Worm (Caenorhabditis elegans) whole organism, young adult: ENCODE measurements around the gene ergi-1.

Source experiments
- B0261.1 ChIP-seq: sonication (generic microtip); optimal IDR thresholded peaks from 2 replicates; lab custom pipeline; 2016; ENCODE audit warnings: mild to moderate bottlenecking, missing genetic modification characterization, moderate library complexity, missing compliant biosample characterization
- F22D6.2 ChIP-seq: sonication (generic microtip); optimal IDR thresholded peaks from 2 replicates; lab custom pipeline; 2016; ENCODE audit warnings: mild to moderate bottlenecking, missing genetic modification characterization, missing compliant biosample characterization
- F37B4.10 ChIP-seq: fragments of 200-800 bp; sonication (Bioruptor generic); IDR thresholded peaks from 2 replicates; pipeline ENCODE4 v1.3.6; 2022; ENCODE audit warnings: missing genetic modification characterization, missing compliant biosample characterization
- K11D2.4 ChIP-seq: fragments of 200-800 bp; sonication (Bioruptor generic); IDR thresholded peaks from 2 replicates; pipeline ENCODE4 v1.3.6; 2022; ENCODE audit warnings: missing genetic modification reagents, missing genetic modification characterization, missing compliant biosample characterization
- K12H6.12 ChIP-seq: fragments of 200-800 bp; sonication (Bioruptor generic); optimal IDR thresholded peaks from 2 replicates; lab custom pipeline; 2018; ENCODE audit warnings: mild to moderate bottlenecking, missing genetic modification characterization, missing compliant biosample characterization
- Y53F4B.3 ChIP-seq: fragments of 200-800 bp; sonication (Bioruptor generic); IDR thresholded peaks from 2 replicates; pipeline ENCODE4 v1.3.6; 2022; ENCODE audit warnings: missing genetic modification reagents, missing genetic modification characterization, missing compliant biosample characterization
- Y79H2A.3 ChIP-seq: fragments of 200-800 bp; sonication (Bioruptor generic); conservative IDR thresholded peaks from 2 replicates; pipeline ENCODE4 v1.3.6; 2022; ENCODE audit warnings: missing genetic modification reagents, missing genetic modification characterization, missing compliant biosample characterization
- akir-1 ChIP-seq: fragments of 200-800 bp; sonication (Bioruptor generic); optimal IDR thresholded peaks from 2 replicates; lab custom pipeline; 2018; ENCODE audit warnings: mild to moderate bottlenecking, missing genetic modification characterization, moderate library complexity, missing compliant biosample characterization
- aptf-2 ChIP-seq: fragments of 200-800 bp; sonication (Bioruptor generic); conservative IDR thresholded peaks from 2 replicates; pipeline ENCODE4 v1.3.6; 2022; ENCODE audit warnings: missing genetic modification reagents, missing genetic modification characterization, missing compliant biosample characterization
- aptf-3 ChIP-seq: fragments of 200-800 bp; sonication (Bioruptor generic); IDR thresholded peaks from 2 replicates; pipeline ENCODE4 v1.3.6; 2022; ENCODE audit warnings: missing genetic modification characterization, missing compliant biosample characterization
- atf-7 ChIP-seq: sonication (generic microtip); optimal IDR thresholded peaks from 2 replicates; lab custom pipeline; 2017; ENCODE audit warnings: mild to moderate bottlenecking, missing genetic modification characterization, missing compliant biosample characterization
- athp-1 ChIP-seq: sonication (generic microtip); optimal IDR thresholded peaks from 2 replicates; lab custom pipeline; 2017; ENCODE audit warnings: mild to moderate bottlenecking, missing genetic modification characterization, missing compliant biosample characterization
- attf-3 ChIP-seq: fragments of 200-800 bp; sonication (Bioruptor generic); conservative IDR thresholded peaks from 2 replicates; pipeline ENCODE4 v1.3.6; 2022; ENCODE audit warnings: missing genetic modification reagents, missing genetic modification characterization, missing compliant biosample characterization
- bed-1 ChIP-seq: fragments of 200-800 bp; sonication (Bioruptor generic); IDR thresholded peaks from 2 replicates; pipeline ENCODE4 v1.3.6; 2022; ENCODE audit warnings: missing genetic modification reagents, missing genetic modification characterization, missing compliant biosample characterization
- cebp-1 ChIP-seq, 2 experiments: fragments of 200-800 bp in 1 of 2; sonication (Bioruptor generic) in 1 of 2; sonication (generic microtip) in 1 of 2; IDR thresholded peaks in 1 of 2; optimal IDR thresholded peaks in 1 of 2; 2 replicates each; pipeline versions ENCODE4 v1.3.6 to Lab custom; 2017 to 2022; ENCODE audit warnings: missing compliant biosample characterization in 2 of 2, missing genetic modification characterization in 2 of 2, mild to moderate bottlenecking in 1 of 2, missing genetic modification reagents in 1 of 2, moderate library complexity in 1 of 2
- ceh-40 ChIP-seq: fragments of 200-800 bp; sonication (Bioruptor generic); IDR thresholded peaks from 2 replicates; pipeline ENCODE4 v1.3.6; 2022; ENCODE audit warnings: missing genetic modification characterization, missing compliant biosample characterization
- ceh-91 ChIP-seq: fragments of 200-800 bp; sonication (Bioruptor generic); IDR thresholded peaks from 2 replicates; pipeline ENCODE4 v1.3.6; 2022; ENCODE audit warnings: missing genetic modification reagents, missing genetic modification characterization, missing compliant biosample characterization
- chd-7 ChIP-seq: sonication (generic microtip); optimal IDR thresholded peaks from 2 replicates; lab custom pipeline; 2016; ENCODE audit warnings: mild to moderate bottlenecking, missing genetic modification characterization, moderate library complexity, missing compliant biosample characterization
- egl-44 ChIP-seq: fragments of 200-800 bp; sonication (Bioruptor generic); IDR thresholded peaks from 2 replicates; pipeline ENCODE4 v1.3.6; 2022; ENCODE audit warnings: missing genetic modification reagents, missing genetic modification characterization, missing compliant biosample characterization
- egrh-3 ChIP-seq: fragments of 200-800 bp; sonication (Bioruptor generic); IDR thresholded peaks from 2 replicates; pipeline ENCODE4 v1.3.6; 2022; ENCODE audit warnings: missing genetic modification reagents, missing genetic modification characterization, missing compliant biosample characterization
- ets-4 ChIP-seq: fragments of 200-800 bp; sonication (Bioruptor generic); optimal IDR thresholded peaks from 2 replicates; lab custom pipeline; 2018; ENCODE audit warnings: mild to moderate bottlenecking, missing genetic modification characterization, missing compliant biosample characterization
- hsf-1 ChIP-seq: fragments of 200-800 bp; sonication (Bioruptor generic); IDR thresholded peaks from 2 replicates; pipeline ENCODE4 v1.3.6; 2022; ENCODE audit warnings: missing genetic modification reagents, missing genetic modification characterization, missing compliant biosample characterization
- let-607 ChIP-seq, 2 experiments: fragments of 200-800 bp in 1 of 2; sonication (Bioruptor generic) in 1 of 2; sonication (generic microtip) in 1 of 2; optimal IDR thresholded peaks; 2 replicates each; lab custom pipeline; 2016 to 2018; ENCODE audit warnings: mild to moderate bottlenecking in 2 of 2, missing compliant biosample characterization in 2 of 2, missing genetic modification characterization in 2 of 2, moderate library complexity in 2 of 2, missing genotype in 1 of 2
- lin-54 ChIP-seq: fragments of 200-800 bp; sonication (Bioruptor generic); optimal IDR thresholded peaks from 2 replicates; lab custom pipeline; 2018; ENCODE audit warnings: mild to moderate bottlenecking, missing genetic modification characterization, missing compliant biosample characterization
- lir-1 ChIP-seq: fragments of 200-800 bp; sonication (Bioruptor generic); conservative IDR thresholded peaks from 2 replicates; pipeline ENCODE4 v1.3.6; 2022; ENCODE audit warnings: missing genetic modification reagents, missing genetic modification characterization, missing compliant biosample characterization
- mel-28 ChIP-seq: sonication (generic microtip); optimal IDR thresholded peaks from 2 replicates; lab custom pipeline; 2016; ENCODE audit warnings: borderline replicate concordance, mild to moderate bottlenecking, missing genetic modification characterization, missing compliant biosample characterization
- mes-4 ChIP-seq: sonication (generic microtip); optimal IDR thresholded peaks from 2 replicates; lab custom pipeline; 2016; ENCODE audit warnings: missing genotype, missing genetic modification characterization, missing compliant biosample characterization
- nhr-80 ChIP-seq: sonication (generic microtip); optimal IDR thresholded peaks from 2 replicates; lab custom pipeline; 2016; ENCODE audit warnings: missing genetic modification characterization, missing compliant biosample characterization
- pha-4 ChIP-seq: fragments of 150-350 bp; sonication (generic microtip); optimal IDR thresholded peaks from 2 replicates; lab custom pipeline; 2014; ENCODE audit warnings: missing biosample characterization, missing genetic modification reagents, missing genetic modification characterization
- rcor-1 ChIP-seq: fragments of 200-800 bp; sonication (Bioruptor generic); IDR thresholded peaks from 2 replicates; pipeline ENCODE4 v1.3.6; 2022; ENCODE audit warnings: missing genetic modification reagents, missing genetic modification characterization, missing compliant biosample characterization
- snpc-1.3 ChIP-seq: sonication (generic microtip); optimal IDR thresholded peaks from 2 replicates; lab custom pipeline; 2017; ENCODE audit warnings: missing genetic modification characterization, mild to moderate bottlenecking, missing compliant biosample characterization, antibody characterized with exemption, moderate library complexity, missing genotype, missing genetic modification reagents; ENCODE audit not compliant: insufficient read depth
- somi-1 ChIP-seq: fragments of 200-800 bp; sonication (Bioruptor generic); optimal IDR thresholded peaks from 2 replicates; lab custom pipeline; 2018; ENCODE audit warnings: mild to moderate bottlenecking, missing genetic modification characterization, missing compliant biosample characterization
- tlf-1 ChIP-seq: fragments of 200-800 bp; sonication (Bioruptor generic); optimal IDR thresholded peaks from 2 replicates; lab custom pipeline; 2018; ENCODE audit warnings: mild to moderate bottlenecking, missing genetic modification characterization, missing compliant biosample characterization
- unc-62 ChIP-seq: fragments of 150-350 bp; optimal IDR thresholded peaks from 2 replicates; lab custom pipeline; 2014; ENCODE audit warnings: missing biosample characterization, missing genetic modification reagents, missing genetic modification characterization
- ztf-18 ChIP-seq: sonication (generic microtip); optimal IDR thresholded peaks from 2 replicates; lab custom pipeline; 2016; ENCODE audit warnings: missing genotype, mild to moderate bottlenecking, missing genetic modification characterization, missing compliant biosample characterization
- ztf-26 ChIP-seq: sonication (generic microtip); optimal IDR thresholded peaks from 2 replicates; lab custom pipeline; 2017; ENCODE audit warnings: missing genetic modification characterization, missing compliant biosample characterization
- ztf-3 ChIP-seq: fragments of 200-800 bp; sonication (Bioruptor generic); optimal IDR thresholded peaks from 2 replicates; lab custom pipeline; 2018; ENCODE audit warnings: mild to moderate bottlenecking, missing genetic modification characterization, missing compliant biosample characterization

Gene ergi-1

ce11 chrX:2070418-2070996, 35.4 kb upstream of the ergi-1 start, which contains the start of gene acl-4:
Gene acl-4 (minus strand): TSS chrX:2070444.
- TF ChIP-seq pha-4 (tag; lab: Kevin White, UChicago) (no peak), akir-1 (GFP tag; lab: Kevin White, UChicago) (no peak), unc-62 (GFP tag; lab: Kevin White, UChicago) (peak; percentile 32), mes-4 (tag; lab: Kevin White, UChicago) (no peak), let-607 (tag; optimal IDR thresholded peaks at IDR 0.05; lab: Kevin White, UChicago) (no peak), bed-1 (no peak), ztf-26 (tag; lab: Kevin White, UChicago) (peak; percentile 24), nhr-80 (tag; lab: Kevin White, UChicago) (peak; percentile 75), ceh-91 (GFP tag; lab: Robert Waterston, UW) (no peak), atf-7 (tag; lab: Kevin White, UChicago) (peak; percentile 36), egrh-3 (no peak), hsf-1 (no peak), attf-3 (GFP tag; lab: Robert Waterston, UW) (no peak), ztf-3 (GFP tag; lab: Kevin White, UChicago) (no peak), ets-4 (GFP tag; lab: Kevin White, UChicago) (no peak), aptf-3 (no peak), athp-1 (no peak), cebp-1 (GFP tag; IDR thresholded peaks at IDR 0.05; lab: Robert Waterston, UW) (no peak), cebp-1 (tag; optimal IDR thresholded peaks at IDR 0.05; lab: Kevin White, UChicago) (peak; percentile 42), somi-1 (peak; percentile 29), K12H6.12 (no peak), aptf-2 (no peak), K11D2.4 (GFP tag; lab: Robert Waterston, UW) (peak; percentile 19; the same call in 1 of the 2 replicates), ceh-40 (GFP tag; lab: Robert Waterston, UW) (no peak), ztf-18 (tag; lab: Kevin White, UChicago) (no peak), chd-7 (tag; lab: Kevin White, UChicago) (no peak)

ce11 chrX:2068294-2068693, 33.2 kb upstream of the ergi-1 start:
- TF ChIP-seq let-607 (tag; optimal IDR thresholded peaks at IDR 0.05; lab: Kevin White, UChicago), result no peak
- TF ChIP-seq tlf-1 (GFP tag; lab: Kevin White, UChicago), result no peak
- no peak for TF ChIP-seq F37B4.10 (GFP tag; lab: Robert Waterston, UW)
- no peak for TF ChIP-seq snpc-1.3 (tag; lab: Kevin White, UChicago)
- TF ChIP-seq akir-1 (GFP tag; lab: Kevin White, UChicago), result no peak
- no peak for TF ChIP-seq Y53F4B.3 (GFP tag; lab: Robert Waterston, UW)
- no peak for TF ChIP-seq B0261.1 (tag; lab: Kevin White, UChicago)
- TF ChIP-seq ceh-40 (GFP tag; lab: Robert Waterston, UW), result no peak
- TF ChIP-seq Y79H2A.3 (GFP tag; lab: Robert Waterston, UW), result no peak
- no peak for TF ChIP-seq F22D6.2 (tag; lab: Kevin White, UChicago)
- no peak for TF ChIP-seq ceh-91 (GFP tag; lab: Robert Waterston, UW)
- TF ChIP-seq unc-62 (GFP tag; lab: Kevin White, UChicago), result no peak
- TF ChIP-seq mel-28 (tag; lab: Kevin White, UChicago), result no peak
- no peak for TF ChIP-seq lin-54 (GFP tag; lab: Kevin White, UChicago)
- no peak for TF ChIP-seq cebp-1 (GFP tag; IDR thresholded peaks at IDR 0.05; lab: Robert Waterston, UW)
- TF ChIP-seq cebp-1 (tag; optimal IDR thresholded peaks at IDR 0.05; lab: Kevin White, UChicago), result peak; percentile 12
- TF ChIP-seq nhr-80 (tag; lab: Kevin White, UChicago), result peak; percentile 29

DNA sequence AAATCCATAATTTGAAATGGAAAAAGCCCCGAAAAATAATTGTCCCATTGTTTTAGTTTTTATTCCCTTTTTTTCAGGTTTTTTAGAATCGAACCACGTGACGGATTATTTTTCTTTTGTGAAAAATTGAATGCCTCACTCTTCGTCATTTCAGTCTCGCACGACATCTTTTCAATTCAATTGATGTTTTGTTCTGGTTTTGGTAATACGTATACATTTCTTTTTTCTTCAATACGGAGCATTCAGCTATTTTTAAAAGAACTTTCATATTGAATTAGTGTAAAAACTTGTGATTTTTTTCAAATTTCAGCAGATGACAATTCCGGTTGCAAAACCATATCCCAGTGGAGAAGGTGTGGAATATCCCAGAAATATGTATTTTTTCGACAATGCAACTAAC, 29.7 kb upstream of the ergi-1 start, which contains the start of gene F49H12.7:
F49H12.7 (plus strand) TSS at position 301 of the 400 bp plus-strand sequence.
- TF ChIP-seq lir-1 (GFP tag; lab: Robert Waterston, UW) (no peak), rcor-1 (GFP tag; lab: Robert Waterston, UW) (no peak), egl-44 (GFP tag; lab: Robert Waterston, UW) (no peak), B0261.1 (tag; lab: Kevin White, UChicago) (no peak)
